Fruit fly (Drosophila melanogaster): ENCODE results near the gene CG5282.

- TF ChIP-seq Dll (optimal IDR thresholded peaks at IDR 0.05) (no peak), psq (optimal IDR thresholded peaks at IDR 0.05) (no peak), CG8478 (optimal IDR thresholded peaks at IDR 0.05) (no peak), usp (GFP tag; optimal IDR thresholded peaks at IDR 0.05) (no peak), pan (optimal IDR thresholded peaks at IDR 0.05) (no peak), EcR (GFP tag; optimal IDR thresholded peaks at IDR 0.05) (no peak)
These were observed 20.5 kb downstream of the CG5282 start for dm6 chr3L:20405337-20405887.
